Worm (Caenorhabditis elegans) whole organism, young adult: ENCODE results near the gene paqr-1.

Experiments
- B0261.1 ChIP-seq: sonication (generic microtip); optimal IDR thresholded peaks from 2 replicates; lab custom pipeline; 2016; ENCODE audit warnings: mild to moderate bottlenecking, missing genetic modification characterization, moderate library complexity, missing compliant biosample characterization
- F22D6.2 ChIP-seq: sonication (generic microtip); optimal IDR thresholded peaks from 2 replicates; lab custom pipeline; 2016; ENCODE audit warnings: mild to moderate bottlenecking, missing genetic modification characterization, missing compliant biosample characterization
- F55B11.4 ChIP-seq: sonication (generic microtip); optimal IDR thresholded peaks from 2 replicates; lab custom pipeline; 2016; ENCODE audit warnings: missing compliant biosample characterization, missing genetic modification characterization, borderline replicate concordance; ENCODE audit not compliant: insufficient read depth
- Y95B8A.8 ChIP-seq: fragments of 200-800 bp; sonication (Bioruptor generic); IDR thresholded peaks from 2 replicates; pipeline ENCODE4 v1.3.6; 2022; ENCODE audit warnings: missing genetic modification reagents, missing genetic modification characterization, missing compliant biosample characterization
- attf-5 ChIP-seq: fragments of 200-800 bp; sonication (Bioruptor generic); optimal IDR thresholded peaks from 2 replicates; lab custom pipeline; 2018; ENCODE audit warnings: mild to moderate bottlenecking, missing genetic modification characterization, missing compliant biosample characterization
- die-1 ChIP-seq: sonication (generic microtip); optimal IDR thresholded peaks from 2 replicates; lab custom pipeline; 2016; ENCODE audit warnings: missing genotype, mild to moderate bottlenecking, missing genetic modification characterization, missing compliant biosample characterization
- hlh-26 ChIP-seq: fragments of 200-800 bp; sonication (Bioruptor generic); conservative IDR thresholded peaks from 2 replicates; pipeline ENCODE4 v1.3.6; 2022; ENCODE audit warnings: missing genetic modification reagents, missing genetic modification characterization, missing compliant biosample characterization
- lin-26 ChIP-seq: fragments of 200-800 bp; sonication (Bioruptor generic); IDR thresholded peaks from 2 replicates; pipeline ENCODE4 v1.3.6; 2022; ENCODE audit warnings: missing genetic modification reagents, missing genetic modification characterization, missing compliant biosample characterization
- lin-54 ChIP-seq: fragments of 200-800 bp; sonication (Bioruptor generic); optimal IDR thresholded peaks from 2 replicates; lab custom pipeline; 2018; ENCODE audit warnings: mild to moderate bottlenecking, missing genetic modification characterization, missing compliant biosample characterization
- lir-1 ChIP-seq: fragments of 200-800 bp; sonication (Bioruptor generic); conservative IDR thresholded peaks from 2 replicates; pipeline ENCODE4 v1.3.6; 2022; ENCODE audit warnings: missing genetic modification reagents, missing genetic modification characterization, missing compliant biosample characterization
- lsl-1 ChIP-seq: fragments of 200-800 bp; sonication (Bioruptor generic); optimal IDR thresholded peaks from 2 replicates; lab custom pipeline; 2018; ENCODE audit warnings: mild to moderate bottlenecking, missing genetic modification characterization, moderate library complexity, missing compliant biosample characterization
- mel-28 ChIP-seq: sonication (generic microtip); optimal IDR thresholded peaks from 2 replicates; lab custom pipeline; 2016; ENCODE audit warnings: borderline replicate concordance, mild to moderate bottlenecking, missing genetic modification characterization, missing compliant biosample characterization
- nhr-80 ChIP-seq: sonication (generic microtip); optimal IDR thresholded peaks from 2 replicates; lab custom pipeline; 2016; ENCODE audit warnings: missing genetic modification characterization, missing compliant biosample characterization
- nhr-90 ChIP-seq: sonication (generic microtip); optimal IDR thresholded peaks from 2 replicates; lab custom pipeline; 2016; ENCODE audit warnings: missing genotype, mild to moderate bottlenecking, missing genetic modification characterization, missing compliant biosample characterization
- rcor-1 ChIP-seq: fragments of 200-800 bp; sonication (Bioruptor generic); IDR thresholded peaks from 2 replicates; pipeline ENCODE4 v1.3.6; 2022; ENCODE audit warnings: missing genetic modification reagents, missing genetic modification characterization, missing compliant biosample characterization
- sdz-38 ChIP-seq: sonication (generic microtip); optimal IDR thresholded peaks from 2 replicates; lab custom pipeline; 2016; ENCODE audit warnings: missing genotype, missing genetic modification characterization, missing compliant biosample characterization
- snpc-1.3 ChIP-seq: sonication (generic microtip); optimal IDR thresholded peaks from 2 replicates; lab custom pipeline; 2017; ENCODE audit warnings: missing genetic modification characterization, mild to moderate bottlenecking, missing compliant biosample characterization, antibody characterized with exemption, moderate library complexity, missing genotype, missing genetic modification reagents; ENCODE audit not compliant: insufficient read depth
- ztf-25 ChIP-seq: fragments of 200-800 bp; sonication (Bioruptor generic); IDR thresholded peaks from 2 replicates; pipeline ENCODE4 v1.3.6; 2022; ENCODE audit warnings: missing genetic modification reagents, missing genetic modification characterization, missing compliant biosample characterization
- ztf-6 ChIP-seq: fragments of 200-800 bp; sonication (Bioruptor generic); IDR thresholded peaks from 2 replicates; pipeline ENCODE4 v1.3.6; 2022; ENCODE audit warnings: missing genetic modification reagents, missing genetic modification characterization, missing compliant biosample characterization

The paqr-1 gene

DNA sequence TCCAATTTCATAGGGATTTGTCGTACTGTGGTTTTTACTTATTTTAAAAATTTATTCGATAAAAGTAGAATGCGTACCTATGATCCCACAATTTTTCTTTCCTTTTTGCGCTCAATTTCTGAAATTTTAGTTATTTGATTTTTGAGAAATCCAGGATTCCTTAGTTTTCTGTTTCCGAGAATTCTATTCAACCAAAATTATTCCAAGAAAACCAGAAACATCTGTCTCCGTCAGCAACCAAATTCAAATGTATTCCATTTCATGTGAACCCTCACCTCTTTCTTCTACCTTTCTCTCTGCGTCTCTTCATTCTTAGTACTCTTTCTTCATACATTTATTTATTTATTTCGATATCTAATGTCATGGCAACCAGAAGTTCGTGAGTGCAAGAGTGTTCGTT lies 43.5 kb downstream of the paqr-1 start:
- TF ChIP-seq F55B11.4: no peak
- no peak for TF ChIP-seq ztf-6 (GFP tag; lab: Robert Waterston, UW)
- no peak for TF ChIP-seq die-1 (tag; lab: Kevin White, UChicago)
- no peak for TF ChIP-seq B0261.1 (tag; lab: Kevin White, UChicago)
- no peak for TF ChIP-seq nhr-80 (tag; lab: Kevin White, UChicago)
- TF ChIP-seq lir-1 (GFP tag; lab: Robert Waterston, UW): no peak
- no peak for TF ChIP-seq lin-26 (GFP tag; lab: Robert Waterston, UW)

DNA sequence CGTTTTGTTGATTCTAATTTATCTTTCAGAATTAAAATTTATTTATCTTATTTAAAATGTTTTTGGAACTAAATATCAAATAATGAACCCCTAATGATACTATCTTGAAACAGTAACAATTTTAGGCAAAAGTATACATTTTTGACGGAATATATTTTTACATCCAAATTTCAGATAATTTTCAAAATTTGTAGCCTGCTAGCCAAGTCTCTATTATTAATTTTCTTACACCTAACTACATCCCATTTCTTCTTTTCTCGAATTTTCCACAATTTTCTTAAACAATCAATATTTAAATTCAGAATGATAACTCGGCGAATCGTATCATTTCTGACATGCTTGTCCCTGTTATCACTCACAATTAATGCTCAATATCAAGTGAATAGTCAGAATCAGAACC lies 48.8 kb downstream of the paqr-1 start, which contains the start of gene pqn-89:
pqn-89 (plus strand) TSS at position 301 of the 400 bp plus-strand sequence.
- TF ChIP-seq Y95B8A.8 (GFP tag; lab: Robert Waterston, UW): no peak
- no peak for TF ChIP-seq ztf-25 (GFP tag; lab: Robert Waterston, UW)
- no peak for TF ChIP-seq mel-28 (tag; lab: Kevin White, UChicago)
- no peak for TF ChIP-seq snpc-1.3 (tag; lab: Kevin White, UChicago)
- no peak for TF ChIP-seq nhr-90
- no peak for TF ChIP-seq lir-1 (GFP tag; lab: Robert Waterston, UW)
- no peak for TF ChIP-seq lsl-1 (GFP tag; lab: Kevin White, UChicago)
- no peak for TF ChIP-seq sdz-38 (tag; lab: Kevin White, UChicago)
- TF ChIP-seq hlh-26 (GFP tag; lab: Robert Waterston, UW): no peak
- no peak for TF ChIP-seq F22D6.2
- no peak for TF ChIP-seq lin-26 (GFP tag; lab: Robert Waterston, UW)
- no peak for TF ChIP-seq lin-54 (GFP tag; lab: Kevin White, UChicago)

DNA sequence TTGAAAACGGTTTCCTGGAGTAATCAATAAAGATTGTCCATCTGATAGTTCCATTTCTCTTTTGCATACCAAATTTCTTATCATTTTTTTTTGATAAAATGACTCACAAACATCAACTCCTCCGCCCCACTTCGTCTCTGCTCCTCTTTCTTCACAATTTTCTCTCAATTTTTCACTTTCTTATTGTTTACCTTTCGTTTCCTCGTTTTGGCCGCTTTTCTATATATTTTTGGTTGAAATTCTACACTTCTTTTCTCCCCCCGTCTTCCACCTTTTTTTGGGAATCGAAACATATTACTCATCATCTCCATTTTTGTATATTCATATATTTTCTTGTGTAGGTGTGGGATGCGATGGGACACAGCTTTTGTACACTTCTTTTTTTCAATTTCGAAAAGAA lies 52.5 kb downstream of the paqr-1 start:
- TF ChIP-seq rcor-1: no peak
- TF ChIP-seq attf-5 (GFP tag; lab: Kevin White, UChicago): no peak
- TF ChIP-seq nhr-80 (tag; lab: Kevin White, UChicago): peak; percentile 65
